Fruit fly (Drosophila melanogaster) whole organism, wandering third instar larva: ENCODE results near the gene mRpL48.

Source experiments
- CG9705 ChIP-seq: fragments of 200-800 bp; sonication (Bioruptor generic); optimal IDR thresholded peaks from 2 replicates; lab custom pipeline; 2018; ENCODE audit warnings: missing biosample characterization, mild to moderate bottlenecking, missing genetic modification characterization
- Myc ChIP-seq: fragments of >200 bp; optimal IDR thresholded peaks from 2 replicates; lab custom pipeline; 2017
- N ChIP-seq: fragments of >200 bp; optimal IDR thresholded peaks from 2 replicates; lab custom pipeline; 2018; ENCODE audit warnings: missing biosample characterization, missing external identifiers, missing genetic modification characterization
- OdsH ChIP-seq: fragments of 200-800 bp; sonication (Bioruptor generic); optimal IDR thresholded peaks from 2 replicates; lab custom pipeline; 2016; ENCODE audit warnings: missing biosample characterization, mild to moderate bottlenecking, missing genetic modification characterization
- Vsx2 ChIP-seq: fragments of 200-300, 225-300 bp; sonication (Bioruptor generic); optimal IDR thresholded peaks from 2 replicates; lab custom pipeline; 2018; ENCODE audit warnings: missing biosample characterization, missing genetic modification characterization; ENCODE audit not compliant: partially characterized antibody
- br ChIP-seq: fragments of 200-800 bp; sonication (Bioruptor generic); optimal IDR thresholded peaks from 2 replicates; lab custom pipeline; 2016; ENCODE audit warnings: missing biosample characterization, missing genetic modification characterization
- h ChIP-seq: fragments of 200-800 bp; sonication (Bioruptor generic); optimal IDR thresholded peaks from 3 replicates; lab custom pipeline; 2016; ENCODE audit warnings: missing biosample characterization, mild to moderate bottlenecking, missing genetic modification characterization
- lola ChIP-seq: fragments of >200 bp; optimal IDR thresholded peaks from 2 replicates; lab custom pipeline; 2017; ENCODE audit warnings: missing biosample characterization, missing genetic modification characterization
- pan ChIP-seq: fragments of >200 bp; optimal IDR thresholded peaks from 2 replicates; lab custom pipeline; 2017
- psq ChIP-seq: fragments of 200-800 bp; sonication (Bioruptor generic); optimal IDR thresholded peaks from 3 replicates; lab custom pipeline; 2017; ENCODE audit warnings: missing biosample characterization, mild to moderate bottlenecking, missing genetic modification characterization, moderate library complexity
- sage ChIP-seq: fragments of 200-800 bp; sonication (Bioruptor generic); optimal IDR thresholded peaks from 2 replicates; lab custom pipeline; 2016; ENCODE audit warnings: missing biosample characterization, mild to moderate bottlenecking, missing genetic modification characterization
- usp ChIP-seq: fragments of >200 bp; optimal IDR thresholded peaks from 2 replicates; lab custom pipeline; 2017; ENCODE audit warnings: missing biosample characterization, missing genetic modification characterization
- woc ChIP-seq: sonication (Bioruptor generic); optimal IDR thresholded peaks from 2 replicates; lab custom pipeline; 2016; ENCODE audit warnings: missing biosample characterization, mild to moderate bottlenecking, missing genetic modification characterization

DNA sequence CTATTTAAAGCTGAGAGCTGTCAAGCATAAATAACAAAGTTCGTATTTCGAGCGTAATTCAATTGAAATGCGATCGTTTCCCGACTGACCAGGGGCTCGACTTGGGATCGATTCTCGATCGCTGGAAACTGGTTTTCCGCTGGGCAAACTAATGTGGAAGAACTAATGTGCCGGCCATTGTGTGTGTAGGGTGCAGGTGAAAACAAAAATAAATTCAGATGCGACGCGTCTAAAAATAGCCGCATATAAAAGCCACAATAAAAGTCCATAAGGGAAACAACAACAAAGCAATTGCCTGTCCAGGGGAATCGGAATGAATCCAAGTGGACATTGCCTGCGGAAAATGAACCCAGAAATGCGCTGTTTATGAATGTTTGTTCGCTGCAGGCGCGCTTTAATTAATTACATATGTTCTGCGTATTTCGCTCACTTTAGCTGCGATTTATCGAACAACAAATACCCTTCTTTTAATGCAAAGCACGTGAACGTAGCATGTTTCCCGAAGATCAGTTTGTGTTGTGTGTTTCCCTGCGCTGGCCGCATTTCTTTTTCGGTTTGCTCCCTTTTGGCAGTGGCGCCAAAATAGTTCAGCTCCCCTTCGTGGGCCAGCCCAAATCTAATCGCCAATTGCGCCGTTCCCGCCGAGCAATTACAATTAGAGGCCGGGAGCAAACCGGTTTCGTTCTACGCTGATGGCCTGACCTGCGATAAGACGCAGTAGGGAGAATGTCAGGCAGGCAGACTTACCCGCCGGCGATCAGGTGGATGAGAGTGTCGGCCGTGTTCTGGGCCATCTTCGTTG is 13.1 kb downstream of the mRpL48 start:
- TF ChIP-seq h (GFP tag; lab: Kevin White, UChicago) (peak; percentile 9), OdsH (GFP tag; lab: Kevin White, UChicago) (no peak), CG9705 (no peak), N (GFP tag; lab: Kevin White, UChicago) (no peak), lola (GFP tag; lab: Kevin White, UChicago) (no peak), usp (GFP tag; lab: Kevin White, UChicago) (no peak), Myc (lab: Kevin White, UChicago) (no peak), woc (GFP tag; lab: Kevin White, UChicago) (peak; percentile 56), pan (lab: Kevin White, UChicago) (no peak), Vsx2 (GFP tag; lab: Kevin White, UChicago) (no peak), sage (GFP tag; lab: Kevin White, UChicago) (no peak), psq (no peak), br (GFP tag; lab: Kevin White, UChicago) (no peak)
